Worm (Caenorhabditis elegans): ENCODE results near the gene C04G2.5.
A peak's percentile ranks its signal among the peaks of the same experiment; 100 is the strongest.

C04G2.5 gene

DNA sequence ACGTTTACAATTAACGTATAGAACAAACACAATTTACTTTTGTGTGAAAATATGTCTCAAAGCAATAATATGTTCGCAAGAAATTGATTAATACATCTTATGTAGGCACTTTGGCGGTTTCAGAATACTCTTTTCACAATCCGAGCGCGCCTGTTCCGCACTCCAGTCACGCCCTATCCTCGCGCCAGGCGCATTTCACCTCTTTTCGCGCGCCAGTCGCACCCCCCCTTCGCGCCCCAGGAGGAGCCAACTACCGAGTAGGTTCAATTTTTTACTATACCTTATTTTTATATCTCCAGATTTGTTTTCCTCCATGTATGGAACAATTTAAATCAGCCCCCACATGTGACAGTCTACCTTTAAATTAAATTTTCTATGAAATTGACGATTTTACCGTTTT is 23.9 kb downstream of the C04G2.5 start:
- peak; percentile 76 for TF ChIP-seq set-16 (GFP tag; IDR thresholded peaks at IDR 0.05)

DNA sequence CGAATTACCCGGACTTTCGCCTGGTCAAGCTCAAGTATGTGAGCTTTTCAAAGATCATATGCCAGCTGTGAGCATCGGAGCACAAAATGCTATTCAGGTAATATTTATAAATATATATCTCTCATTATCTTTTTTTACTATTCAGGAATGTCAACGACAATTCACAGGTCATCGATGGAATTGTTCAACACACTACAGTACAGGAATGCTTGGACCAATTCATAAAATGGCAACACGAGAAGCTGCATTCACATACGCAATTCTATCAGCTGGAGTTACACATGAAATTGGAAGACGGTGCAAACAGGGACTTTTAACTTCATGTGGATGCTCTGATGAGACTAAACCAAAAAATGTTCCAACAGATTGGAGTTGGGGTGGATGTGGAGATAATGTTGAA is 26.8 kb downstream of the C04G2.5 start:
- TF ChIP-seq ceh-20 (GFP tag; IDR thresholded peaks at IDR 0.05) (no peak), hlh-11 (tag; optimal IDR thresholded peaks at IDR 0.05) (no peak), unc-62 (GFP tag; optimal IDR thresholded peaks at IDR 0.05 in 1 of 2) (peak in 1 of 2 experiments; percentile 96), unc-62 (tag; optimal IDR thresholded peaks at IDR 0.05) (no peak), daf-19 (GFP tag; conservative IDR thresholded peaks at IDR 0.05) (no peak), lin-38 (GFP tag; IDR thresholded peaks at IDR 0.05) (no peak), duxl-1 (tag; optimal IDR thresholded peaks at IDR 0.05; ENCODE audit: poor library complexity) (no peak), aha-1 (tag) (no peak), vab-7 (GFP tag; IDR thresholded peaks at IDR 0.05) (no peak)

DNA sequence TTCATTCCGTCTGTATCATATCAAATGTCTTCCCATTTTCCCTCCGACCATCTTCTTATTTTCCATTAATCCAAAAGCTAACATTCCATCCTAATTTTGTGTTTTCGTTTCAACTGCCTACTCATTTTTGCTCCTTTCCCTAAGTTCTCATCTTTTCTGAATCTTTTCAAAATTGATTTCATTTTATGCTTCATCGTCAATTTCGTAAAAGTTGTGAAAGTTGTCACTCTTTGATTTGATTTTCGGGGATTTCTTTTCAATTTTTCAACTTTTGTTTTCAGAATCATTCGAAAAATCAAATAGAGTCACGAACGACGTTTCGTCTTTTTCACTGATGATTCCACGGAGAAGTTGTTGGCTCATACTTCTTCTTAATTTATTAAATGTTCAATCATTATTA is 27.5 kb downstream of the C04G2.5 start, which contains the start of gene cwn-2:
Gene cwn-2 (plus strand): TSS at position 276 of the 400 bp plus-strand sequence.
- TF ChIP-seq ces-1 (GFP tag; optimal IDR thresholded peaks at IDR 0.05) = peak; percentile 3
- peak; percentile 81 for TF ChIP-seq fkh-10 (GFP tag; optimal IDR thresholded peaks at IDR 0.05)
- TF ChIP-seq unc-62 (GFP tag; optimal IDR thresholded peaks at IDR 0.05 in 1 of 2) = peak in 1 of 2 experiments; percentile 21
- no peak for TF ChIP-seq unc-62 (tag; optimal IDR thresholded peaks at IDR 0.05)
- no peak for TF ChIP-seq Y48G9A.11 (GFP tag; IDR thresholded peaks at IDR 0.05)

DNA sequence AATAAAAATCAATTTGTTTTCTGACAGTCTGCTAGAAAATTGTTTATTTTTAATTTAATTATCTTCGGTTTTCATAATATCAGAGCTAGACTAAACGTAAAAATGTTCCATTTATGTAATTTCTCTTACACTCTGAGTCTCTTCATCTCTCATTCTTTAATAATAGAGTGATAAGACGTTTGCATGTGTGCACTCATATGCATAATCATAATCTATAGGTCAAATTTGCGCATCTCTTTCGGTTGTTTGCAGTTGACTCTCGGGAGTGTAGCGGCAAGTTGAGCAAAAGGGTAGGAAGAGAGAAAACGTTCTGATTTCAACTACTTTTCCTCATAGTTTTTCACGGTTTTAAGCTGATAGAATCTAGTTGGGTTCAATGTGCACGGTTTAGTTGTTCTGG is 28.6 kb downstream of the C04G2.5 start:
- TF ChIP-seq nhr-6 (tag; optimal IDR thresholded peaks at IDR 0.05) (peak; percentile 59), nhr-11 (tag; optimal IDR thresholded peaks at IDR 0.05) (no peak), lin-29 (GFP tag; IDR thresholded peaks at IDR 0.05) (no peak), spr-1 (tag; optimal IDR thresholded peaks at IDR 0.05) (no peak), pqm-1 (tag; optimal IDR thresholded peaks at IDR 0.05) (peak; percentile 1), nhr-237 (tag; optimal IDR thresholded peaks at IDR 0.05) (no peak)

DNA sequence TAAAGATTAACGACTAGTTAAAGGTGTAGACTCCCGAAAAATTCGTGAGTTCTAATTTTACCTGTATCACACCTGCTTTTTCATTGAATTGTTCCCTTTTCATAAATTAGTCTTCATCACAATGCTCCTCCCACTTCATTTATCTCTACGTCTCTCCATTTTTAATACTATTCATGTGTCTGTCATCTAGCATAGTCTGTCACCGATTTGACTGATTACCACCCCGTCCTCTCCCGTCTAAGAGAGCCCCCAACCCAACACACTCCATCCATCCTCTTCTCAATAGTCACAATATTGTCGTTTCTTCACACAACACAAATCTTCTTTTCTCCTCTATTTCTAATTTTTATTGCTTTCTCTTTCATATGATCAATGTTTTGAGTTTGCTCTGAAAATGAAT is 29.9 kb downstream of the C04G2.5 start:
- TF ChIP-seq lin-15B (tag; optimal IDR thresholded peaks at IDR 0.05) (no peak), unc-62 (GFP tag; optimal IDR thresholded peaks at IDR 0.05 in 1 of 2) (peak in 1 of 2 experiments; percentile 80), unc-62 (tag; optimal IDR thresholded peaks at IDR 0.05) (no peak)

DNA sequence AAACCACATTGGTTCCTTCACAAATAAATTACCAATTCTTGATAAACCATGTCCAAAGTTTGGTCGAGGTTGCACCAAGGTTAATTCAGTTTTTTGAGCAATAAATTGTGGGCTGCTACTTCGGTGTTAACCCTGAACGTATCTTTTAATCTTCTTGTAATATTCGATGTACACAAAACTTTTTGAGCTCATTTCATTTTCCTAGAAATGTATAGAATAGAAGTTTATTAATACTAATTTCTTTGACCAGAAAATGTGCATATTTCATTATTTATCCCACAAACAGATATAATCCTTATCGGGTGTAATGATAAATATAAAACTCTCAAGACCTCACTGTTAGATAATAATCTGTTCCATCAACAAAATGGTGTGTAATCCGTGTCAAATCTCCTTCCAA is 31.1 kb downstream of the C04G2.5 start:
- TF ChIP-seq F44E2.7 (GFP tag; IDR thresholded peaks at IDR 0.05) = no peak
- TF ChIP-seq unc-62 (GFP tag; optimal IDR thresholded peaks at IDR 0.05 in 1 of 2) = peak in 1 of 2 experiments; percentile 89
- TF ChIP-seq unc-62 (tag; optimal IDR thresholded peaks at IDR 0.05) = no peak

DNA sequence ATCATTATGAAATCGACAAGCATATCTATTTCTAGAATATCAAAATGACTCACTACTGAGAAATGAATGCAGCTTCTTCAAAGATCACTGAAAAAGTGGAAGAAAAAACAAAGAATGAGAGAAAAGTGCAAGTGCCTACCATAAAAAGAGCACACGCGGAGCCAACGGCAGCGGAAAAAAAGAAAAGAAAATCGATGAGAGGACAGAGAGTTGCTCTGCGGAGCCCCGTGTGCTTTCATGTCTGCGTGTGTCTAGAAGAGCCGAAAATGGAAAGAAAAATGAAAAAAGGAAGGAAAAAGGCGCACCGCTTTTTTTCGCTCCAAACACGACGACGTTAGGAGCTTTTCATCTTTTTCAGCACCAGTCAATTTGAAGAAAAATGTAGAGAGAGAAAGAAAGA is 32.3 kb downstream of the C04G2.5 start, which contains the start of gene ipla-7:
Gene ipla-7 (minus strand): TSS at position 122 of the 400 bp plus-strand sequence.
- TF ChIP-seq nhr-42 (GFP tag; IDR thresholded peaks at IDR 0.05) = no peak
- peak in 1 of 2 experiments; percentile 50 for TF ChIP-seq lsy-2 (tag; optimal IDR thresholded peaks at IDR 0.05)
- TF ChIP-seq pha-4 (GFP tag; IDR thresholded peaks at IDR 0.05) = no peak
- TF ChIP-seq pha-4 (tag; optimal IDR thresholded peaks at IDR 0.05) = no peak
- no peak for TF ChIP-seq nhr-237 (tag; optimal IDR thresholded peaks at IDR 0.05)
- peak; percentile 25; the same call in 1 of the 2 replicates for TF ChIP-seq dmd-6 (GFP tag; IDR thresholded peaks at IDR 0.05)
- TF ChIP-seq ctbp-1 (GFP tag; IDR thresholded peaks at IDR 0.05) = 0 out of 2 replicates have a peak, but pooled peaks have one; percentile 31
- no peak for TF ChIP-seq ceh-28 (tag; optimal IDR thresholded peaks at IDR 0.05)
- no peak for TF ChIP-seq ceh-44 (GFP tag; IDR thresholded peaks at IDR 0.05)
- TF ChIP-seq hmg-1.1 (GFP tag; IDR thresholded peaks at IDR 0.05) = 0 out of 2 replicates have a peak, but pooled peaks have one; percentile 43
- no peak for TF ChIP-seq dmd-9 (GFP tag; IDR thresholded peaks at IDR 0.05)
- peak; percentile 34 for TF ChIP-seq aha-1 (tag)
- no peak for TF ChIP-seq nhr-77 (tag; optimal IDR thresholded peaks at IDR 0.05)
- no peak for TF ChIP-seq daf-16 (GFP tag; optimal IDR thresholded peaks at IDR 0.05)
- peak; percentile 22 for TF ChIP-seq daf-16 (tag; optimal IDR thresholded peaks at IDR 0.05)
- peak; percentile 16 for TF ChIP-seq hlh-11 (tag; optimal IDR thresholded peaks at IDR 0.05)
- peak; percentile 38 for TF ChIP-seq rbr-2 (tag; optimal IDR thresholded peaks at IDR 0.05)
- no peak for TF ChIP-seq nhr-10 (tag; optimal IDR thresholded peaks at IDR 0.05)
- 0 out of 2 replicates have a peak, but pooled peaks have one; percentile 32 for TF ChIP-seq saeg-2 (GFP tag; IDR thresholded peaks at IDR 0.05)
- no peak for TF ChIP-seq arid-1 (GFP tag; conservative IDR thresholded peaks at IDR 0.05)
- TF ChIP-seq mdl-1 (tag; optimal IDR thresholded peaks at IDR 0.05) = peak in 1 of 2 experiments; percentile 32
- peak; percentile 64 for TF ChIP-seq fkh-10 (GFP tag; optimal IDR thresholded peaks at IDR 0.05)
- no peak for TF ChIP-seq unc-130 (GFP tag; optimal IDR thresholded peaks at IDR 0.05)
- peak; percentile 24 for TF ChIP-seq mep-1 (tag; optimal IDR thresholded peaks at IDR 0.05)

Data from whole organism, L4 larva.